Fruit fly (Drosophila melanogaster) whole organism, wandering third instar larva: Measurements from ENCODE around the gene CG15743.

Experiments used
- CG32264 ChIP-seq: fragments of 200-800 bp; sonication (Bioruptor generic); optimal IDR thresholded peaks from 2 replicates; lab custom pipeline; 2016; ENCODE audit warnings: missing biosample characterization, missing genetic modification characterization
- CG9705 ChIP-seq: fragments of 200-800 bp; sonication (Bioruptor generic); optimal IDR thresholded peaks from 2 replicates; lab custom pipeline; 2018; ENCODE audit warnings: missing biosample characterization, mild to moderate bottlenecking, missing genetic modification characterization
- CrebA ChIP-seq: fragments of 200-800 bp; sonication (Bioruptor generic); optimal IDR thresholded peaks from 2 replicates; lab custom pipeline; 2016; ENCODE audit warnings: missing biosample characterization, mild to moderate bottlenecking, missing genetic modification characterization, borderline replicate concordance
- Dfd ChIP-seq: fragments of >200 bp; optimal IDR thresholded peaks from 2 replicates; lab custom pipeline; 2017; ENCODE audit warnings: missing biosample characterization, missing genetic modification characterization
- Dif ChIP-seq: fragments of 200-275, 200-300 bp; sonication (Bioruptor generic); optimal IDR thresholded peaks from 2 replicates; lab custom pipeline; 2018; ENCODE audit warnings: missing biosample characterization, missing genetic modification characterization; ENCODE audit not compliant: partially characterized antibody
- GATAd ChIP-seq: sonication (Bioruptor generic); optimal IDR thresholded peaks from 2 replicates; lab custom pipeline; 2016; ENCODE audit warnings: missing biosample characterization, missing genetic modification characterization
- Hnf4 ChIP-seq: fragments of 200-800 bp; sonication (Bioruptor generic); optimal IDR thresholded peaks from 2 replicates; lab custom pipeline; 2016; ENCODE audit warnings: missing biosample characterization, mild to moderate bottlenecking, missing genetic modification characterization
- Hr78 ChIP-seq: fragments of >200 bp; optimal IDR thresholded peaks from 2 replicates; lab custom pipeline; 2017; ENCODE audit warnings: missing biosample characterization, missing genetic modification characterization
- Hr83 ChIP-seq: fragments of 200-300 bp; sonication (Bioruptor generic); optimal IDR thresholded peaks from 2 replicates; lab custom pipeline; 2016; ENCODE audit warnings: missing biosample characterization, mild to moderate bottlenecking, missing genetic modification characterization, moderate library complexity; ENCODE audit not compliant: poor library complexity, severe bottlenecking
- Jra ChIP-seq: sonication (Bioruptor generic); optimal IDR thresholded peaks from 2 replicates; lab custom pipeline; 2016; ENCODE audit warnings: missing biosample characterization, missing genetic modification characterization
- Mio ChIP-seq: sonication (Bioruptor generic); optimal IDR thresholded peaks from 2 replicates; lab custom pipeline; 2016; ENCODE audit warnings: missing biosample characterization, missing genetic modification characterization
- Myc ChIP-seq: fragments of >200 bp; optimal IDR thresholded peaks from 2 replicates; lab custom pipeline; 2017
- N ChIP-seq: fragments of >200 bp; optimal IDR thresholded peaks from 2 replicates; lab custom pipeline; 2018; ENCODE audit warnings: missing biosample characterization, missing external identifiers, missing genetic modification characterization
- OdsH ChIP-seq: fragments of 200-800 bp; sonication (Bioruptor generic); optimal IDR thresholded peaks from 2 replicates; lab custom pipeline; 2016; ENCODE audit warnings: missing biosample characterization, mild to moderate bottlenecking, missing genetic modification characterization
- Rel ChIP-seq, 2 experiments: fragments of 200-800 bp; sonication (Bioruptor generic) in 1 of 2; optimal IDR thresholded peaks; 2 replicates in 1 of 2; 3 replicates in 1 of 2; lab custom pipeline; 2016 to 2019; ENCODE audit warnings: mild to moderate bottlenecking in 2 of 2, missing biosample characterization in 2 of 2, missing genetic modification characterization in 2 of 2, moderate library complexity in 1 of 2
- Sp1 ChIP-seq: fragments of 200-800 bp; sonication (Bioruptor generic); optimal IDR thresholded peaks from 3 replicates; lab custom pipeline; 2019; ENCODE audit warnings: missing biosample characterization, mild to moderate bottlenecking, missing genetic modification characterization, moderate library complexity
- Vsx2 ChIP-seq: fragments of 200-300, 225-300 bp; sonication (Bioruptor generic); optimal IDR thresholded peaks from 2 replicates; lab custom pipeline; 2018; ENCODE audit warnings: missing biosample characterization, missing genetic modification characterization; ENCODE audit not compliant: partially characterized antibody
- br ChIP-seq: fragments of 200-800 bp; sonication (Bioruptor generic); optimal IDR thresholded peaks from 2 replicates; lab custom pipeline; 2016; ENCODE audit warnings: missing biosample characterization, missing genetic modification characterization
- dl ChIP-seq, 2 experiments: fragments of 175-275, 200-275 bp in 1 of 2; fragments of 200-275 bp in 1 of 2; sonication (Bioruptor generic); optimal IDR thresholded peaks; lab custom pipeline; 2018; ENCODE audit warnings: mild to moderate bottlenecking in 2 of 2, missing biosample characterization in 2 of 2, missing genetic modification characterization in 2 of 2, moderate library complexity in 2 of 2; ENCODE audit not compliant: partially characterized antibody in 2 of 2, insufficient read depth in 1 of 2
- dmrt93B ChIP-seq: fragments of 200-800 bp; sonication (Bioruptor generic); optimal IDR thresholded peaks from 2 replicates; lab custom pipeline; 2018; ENCODE audit warnings: missing biosample characterization, mild to moderate bottlenecking, missing genetic modification characterization
- fru ChIP-seq: fragments of 200-800 bp; sonication (Bioruptor generic); optimal IDR thresholded peaks from 3 replicates; lab custom pipeline; 2016; ENCODE audit warnings: missing biosample characterization, mild to moderate bottlenecking, missing genetic modification characterization
- h ChIP-seq: fragments of 200-800 bp; sonication (Bioruptor generic); optimal IDR thresholded peaks from 3 replicates; lab custom pipeline; 2016; ENCODE audit warnings: missing biosample characterization, mild to moderate bottlenecking, missing genetic modification characterization
- jim ChIP-seq: fragments of 175-275, 200-325 bp; sonication (Bioruptor generic); optimal IDR thresholded peaks from 2 replicates; lab custom pipeline; 2016; ENCODE audit warnings: missing biosample characterization, mild to moderate bottlenecking, missing genetic modification characterization
- pan ChIP-seq: fragments of >200 bp; optimal IDR thresholded peaks from 2 replicates; lab custom pipeline; 2017
- psq ChIP-seq: fragments of 200-800 bp; sonication (Bioruptor generic); optimal IDR thresholded peaks from 3 replicates; lab custom pipeline; 2017; ENCODE audit warnings: missing biosample characterization, mild to moderate bottlenecking, missing genetic modification characterization, moderate library complexity
- rgr ChIP-seq: fragments of 200-800 bp; sonication (Bioruptor generic); optimal IDR thresholded peaks from 3 replicates; lab custom pipeline; 2016; ENCODE audit warnings: missing biosample characterization, mild to moderate bottlenecking, missing genetic modification characterization
- sage ChIP-seq: fragments of 200-800 bp; sonication (Bioruptor generic); optimal IDR thresholded peaks from 2 replicates; lab custom pipeline; 2016; ENCODE audit warnings: missing biosample characterization, mild to moderate bottlenecking, missing genetic modification characterization
- sv ChIP-seq: fragments of 200-800 bp; sonication (Bioruptor generic); optimal IDR thresholded peaks from 3 replicates; lab custom pipeline; 2016; ENCODE audit warnings: missing biosample characterization, missing genetic modification characterization
- usp ChIP-seq: fragments of >200 bp; optimal IDR thresholded peaks from 2 replicates; lab custom pipeline; 2017; ENCODE audit warnings: missing biosample characterization, missing genetic modification characterization
- woc ChIP-seq: sonication (Bioruptor generic); optimal IDR thresholded peaks from 2 replicates; lab custom pipeline; 2016; ENCODE audit warnings: missing biosample characterization, mild to moderate bottlenecking, missing genetic modification characterization

CG15743 gene

dm6 chrX:13302615-13303526 is 17.4 kb downstream of the CG15743 start:
- no peak for TF ChIP-seq Vsx2 (GFP tag; lab: Kevin White, UChicago)
- no peak for TF ChIP-seq sv (GFP tag; lab: Kevin White, UChicago)
- peak; percentile 27 for TF ChIP-seq Jra (GFP tag; lab: Kevin White, UChicago)
- TF ChIP-seq Dif (GFP tag; lab: Kevin White, UChicago), result no peak
- TF ChIP-seq h (GFP tag; lab: Kevin White, UChicago), result peak; percentile 11
- TF ChIP-seq CG32264 (GFP tag; lab: Kevin White, UChicago), result no peak
- TF ChIP-seq Myc, result no peak
- TF ChIP-seq Rel (GFP tag; optimal IDR thresholded peaks at IDR 0.05; lab: Kevin White, UChicago), result no peak
- peak; percentile 74 for TF ChIP-seq Rel (tag; optimal IDR thresholded peaks at IDR 0.05; lab: Kevin White, UChicago)
- TF ChIP-seq Hr78 (GFP tag; lab: Kevin White, UChicago), result no peak
- TF ChIP-seq Sp1 (GFP tag; lab: Kevin White, UChicago), result peak; percentile 73
- TF ChIP-seq psq (GFP tag; lab: Kevin White, UChicago), result peak; percentile 13
- no peak for TF ChIP-seq sage (GFP tag; lab: Kevin White, UChicago)
- TF ChIP-seq Hr83 (GFP tag; lab: Kevin White, UChicago), result no peak

DNA sequence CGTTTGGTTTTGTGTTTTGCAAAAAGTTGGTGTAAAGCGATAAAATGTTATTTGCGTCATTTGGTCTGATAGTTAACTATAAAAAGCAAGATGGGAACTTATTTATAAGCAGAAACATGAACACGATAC is 17.9 kb downstream of the CG15743 start, which contains the start of gene IP3K2:
IP3K2 (plus strand) TSS at position 107 of the 129 bp plus-strand sequence.
- TF ChIP-seq Hnf4 (no peak), Dfd (GFP tag; lab: Kevin White, UChicago) (no peak), jim (GFP tag; lab: Kevin White, UChicago) (no peak), OdsH (GFP tag; lab: Kevin White, UChicago) (no peak), dl (GFP tag; optimal IDR thresholded peaks at IDR 0.05; lab: Kevin White, UChicago; ENCODE audit: insufficient read depth in 1 of 2, partially characterized antibody in 2 of 2) (no peak), CrebA (GFP tag; lab: Kevin White, UChicago) (no peak), CG32264 (GFP tag; lab: Kevin White, UChicago) (no peak), Vsx2 (GFP tag; lab: Kevin White, UChicago) (no peak), N (no peak), Rel (GFP tag; optimal IDR thresholded peaks at IDR 0.05; lab: Kevin White, UChicago) (no peak), Rel (tag; optimal IDR thresholded peaks at IDR 0.05; lab: Kevin White, UChicago) (no peak), fru (GFP tag; lab: Kevin White, UChicago) (no peak), pan (lab: Kevin White, UChicago) (no peak), usp (GFP tag; lab: Kevin White, UChicago) (no peak), Hr83 (GFP tag; lab: Kevin White, UChicago) (no peak), Sp1 (GFP tag; lab: Kevin White, UChicago) (no peak)

DNA sequence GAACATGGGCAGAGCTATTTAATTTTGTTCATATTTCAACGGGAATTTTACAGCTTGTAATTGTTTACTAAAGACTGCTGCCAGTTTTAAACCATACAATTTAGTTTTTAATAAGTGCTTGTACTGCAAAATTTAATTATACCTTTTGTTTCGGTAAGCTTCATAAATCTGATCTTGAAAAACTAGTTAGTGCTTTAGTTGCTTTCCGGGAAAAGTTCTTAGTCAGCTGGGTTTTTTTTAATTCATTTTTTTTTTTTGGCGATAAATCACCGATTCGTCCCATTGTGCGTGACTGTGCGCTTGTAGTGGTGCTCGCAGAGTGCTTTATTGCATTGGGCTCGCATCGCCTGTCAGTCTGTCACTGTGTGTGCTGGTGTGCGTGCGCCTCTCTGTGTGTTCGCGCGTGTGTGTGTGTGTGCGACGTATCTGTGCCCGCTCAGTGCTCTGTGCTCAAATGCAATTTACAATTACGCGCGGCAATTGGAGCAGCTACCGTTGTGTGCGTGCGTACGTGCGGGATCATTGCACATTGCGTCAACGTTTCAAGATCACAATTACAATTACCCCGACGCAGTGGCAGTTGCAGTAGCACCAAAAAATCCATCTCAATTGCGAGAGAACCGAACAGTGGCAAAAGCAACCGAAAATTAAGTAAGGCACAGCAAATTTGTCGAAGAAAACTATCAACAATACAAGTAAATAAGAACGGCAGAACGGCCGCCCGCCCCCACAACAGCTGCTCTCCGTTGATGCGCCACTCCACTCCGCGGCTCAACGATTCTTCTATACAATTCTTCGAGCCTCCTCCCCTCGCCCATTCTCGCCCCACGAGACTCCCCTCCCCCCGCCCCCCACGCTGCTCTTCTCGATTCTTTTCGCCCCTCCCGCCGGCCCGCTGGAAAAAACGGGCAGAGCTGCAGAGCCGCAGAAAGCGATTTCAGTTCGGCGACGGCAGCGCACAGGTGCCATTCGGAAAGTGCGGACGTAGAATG is 18.4 kb downstream of the CG15743 start:
- TF ChIP-seq dmrt93B (GFP tag; lab: Kevin White, UChicago), result no peak
- TF ChIP-seq Rel (GFP tag; optimal IDR thresholded peaks at IDR 0.05; lab: Kevin White, UChicago), result no peak
- peak; percentile 41 for TF ChIP-seq Rel (tag; optimal IDR thresholded peaks at IDR 0.05; lab: Kevin White, UChicago)
- TF ChIP-seq Hr83 (GFP tag; lab: Kevin White, UChicago), result peak; percentile 5
- peak; percentile 80 for TF ChIP-seq N
- TF ChIP-seq Dif (GFP tag; lab: Kevin White, UChicago), result peak; percentile 33
- peak; percentile 51 for TF ChIP-seq woc
- no peak for TF ChIP-seq rgr (GFP tag; lab: Kevin White, UChicago)
- TF ChIP-seq psq (GFP tag; lab: Kevin White, UChicago), result peak; percentile 36
- TF ChIP-seq br (GFP tag; lab: Kevin White, UChicago), result peak; percentile 1
- TF ChIP-seq Dfd (GFP tag; lab: Kevin White, UChicago), result no peak
- no peak for TF ChIP-seq sv (GFP tag; lab: Kevin White, UChicago)
- TF ChIP-seq h (GFP tag; lab: Kevin White, UChicago), result peak; percentile 40
- peak; percentile 18 for TF ChIP-seq Sp1 (GFP tag; lab: Kevin White, UChicago)

DNA sequence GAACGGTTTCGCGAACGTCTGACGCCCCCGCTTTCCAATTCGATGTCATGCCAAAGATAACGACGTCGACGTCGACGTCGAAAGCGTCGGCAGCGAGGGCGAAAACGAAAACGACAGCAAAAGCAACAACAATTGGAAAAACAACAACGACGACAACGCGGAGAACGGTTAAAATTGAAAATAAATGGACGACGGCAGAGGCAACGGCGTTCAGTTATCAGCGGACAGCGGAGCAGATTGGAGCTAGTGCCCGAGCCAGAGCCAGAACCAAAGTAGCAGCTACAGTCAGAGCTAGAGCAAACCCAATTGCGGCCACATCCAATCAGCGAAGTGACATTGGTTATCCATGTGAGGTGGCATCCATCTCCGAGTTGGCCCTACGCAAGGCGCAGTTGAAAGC is 19.8 kb downstream of the CG15743 start:
- TF ChIP-seq Sp1 (GFP tag; lab: Kevin White, UChicago), result no peak
- TF ChIP-seq CG32264 (GFP tag; lab: Kevin White, UChicago), result no peak
- TF ChIP-seq Rel (GFP tag; optimal IDR thresholded peaks at IDR 0.05; lab: Kevin White, UChicago), result no peak
- peak; percentile 71 for TF ChIP-seq Rel (tag; optimal IDR thresholded peaks at IDR 0.05; lab: Kevin White, UChicago)
- TF ChIP-seq GATAd (GFP tag; lab: Kevin White, UChicago), result no peak
- TF ChIP-seq h (GFP tag; lab: Kevin White, UChicago), result peak; percentile 17
- TF ChIP-seq Mio (GFP tag; lab: Kevin White, UChicago), result no peak
- no peak for TF ChIP-seq Hnf4
- no peak for TF ChIP-seq woc
- no peak for TF ChIP-seq CG9705
- no peak for TF ChIP-seq CrebA (GFP tag; lab: Kevin White, UChicago)
